Fruit fly (Drosophila melanogaster) whole organism, embryonic: ENCODE results near the gene cni.

Experiments
- Ada2b ChIP-seq: fragments of 200-800 bp; sonication (Bioruptor generic); IDR thresholded peaks from 2 replicates; pipeline ENCODE4 v1.3.6; 2022; ENCODE audit warnings: missing biosample characterization, missing genetic modification characterization
- BEAF-32 ChIP-seq: fragments of 200-800 bp; sonication (Bioruptor generic); optimal IDR thresholded peaks from 3 replicates; lab custom pipeline; 2017; ENCODE audit warnings: missing biosample characterization, missing genetic modification characterization, mild to moderate bottlenecking, moderate library complexity, missing genetic modification reagents
- Bgb ChIP-seq: fragments of 200-800 bp; sonication (Bioruptor generic); IDR thresholded peaks from 2 replicates; pipeline ENCODE4 v1.3.6; 2022; ENCODE audit warnings: missing biosample characterization, missing genetic modification characterization; ENCODE audit not compliant: partially characterized antibody
- CG10267 ChIP-seq: fragments of 200-800 bp; sonication (Bioruptor generic); optimal IDR thresholded peaks from 2 replicates; lab custom pipeline; 2018; ENCODE audit warnings: missing biosample characterization, mild to moderate bottlenecking, missing genetic modification characterization, moderate library complexity
- CG10366 ChIP-seq: fragments of 200-800 bp; sonication (Bioruptor generic); IDR thresholded peaks from 2 replicates; pipeline ENCODE4 v1.3.6; 2022; ENCODE audit warnings: missing biosample characterization, missing genetic modification characterization
- CG12104 ChIP-seq: fragments of 200-800 bp; sonication (Bioruptor generic); optimal IDR thresholded peaks from 3 replicates; lab custom pipeline; 2016; ENCODE audit warnings: missing biosample characterization, missing genetic modification characterization
- CG12659 ChIP-seq: fragments of 200-800 bp; sonication (Bioruptor generic); optimal IDR thresholded peaks from 3 replicates; lab custom pipeline; 2017; ENCODE audit warnings: mild to moderate bottlenecking, missing biosample characterization, missing genetic modification reagents, missing genetic modification characterization
- CG13287 ChIP-seq: fragments of 200-800 bp; sonication (Bioruptor generic); IDR thresholded peaks from 2 replicates; pipeline ENCODE4 v1.3.6; 2022; ENCODE audit warnings: missing biosample characterization, missing genetic modification characterization; ENCODE audit not compliant: partially characterized antibody
- CG15011 ChIP-seq: fragments of 200-800 bp; sonication (Bioruptor generic); optimal IDR thresholded peaks from 3 replicates; lab custom pipeline; 2018; ENCODE audit warnings: missing biosample characterization, mild to moderate bottlenecking, missing genetic modification characterization
- CG1529 ChIP-seq: fragments of 200-800 bp; sonication (Bioruptor generic); optimal IDR thresholded peaks from 3 replicates; lab custom pipeline; 2018; ENCODE audit warnings: missing biosample characterization, missing genetic modification characterization
- CG17361 ChIP-seq: fragments of 200-800 bp; sonication (Bioruptor generic); IDR thresholded peaks from 3 replicates; pipeline ENCODE4 v1.3.6; 2022; ENCODE audit warnings: missing biosample characterization, missing genetic modification characterization
- CG17568 ChIP-seq: fragments of 200-800 bp; sonication (Bioruptor generic); optimal IDR thresholded peaks from 2 replicates; lab custom pipeline; 2018; ENCODE audit warnings: missing biosample characterization, mild to moderate bottlenecking, missing genetic modification characterization, moderate library complexity
- CG17802 ChIP-seq: fragments of 200-800 bp; sonication (Bioruptor generic); optimal IDR thresholded peaks from 2 replicates; lab custom pipeline; 2018; ENCODE audit warnings: missing biosample characterization, mild to moderate bottlenecking, missing genetic modification characterization, moderate library complexity
- CG1792 ChIP-seq: fragments of 200-800 bp; sonication (Bioruptor generic); optimal IDR thresholded peaks from 2 replicates; lab custom pipeline; 2016; ENCODE audit warnings: missing biosample characterization, missing genetic modification characterization
- CG18011 ChIP-seq: fragments of 200-800 bp; sonication (Bioruptor generic); optimal IDR thresholded peaks from 2 replicates; lab custom pipeline; 2017; ENCODE audit warnings: missing biosample characterization, missing genetic modification characterization, mild to moderate bottlenecking, moderate library complexity, missing genotype
- CG30431 ChIP-seq: fragments of 200-800 bp; sonication (Bioruptor generic); optimal IDR thresholded peaks from 2 replicates; lab custom pipeline; 2017; ENCODE audit warnings: missing biosample characterization, missing genetic modification characterization
- CG32772 ChIP-seq: fragments of 200-800 bp; sonication (Bioruptor generic); IDR thresholded peaks from 2 replicates; pipeline ENCODE4 v1.3.6; 2022; ENCODE audit warnings: missing biosample characterization, missing genetic modification characterization
- CG34376 ChIP-seq: fragments of 200-800 bp; sonication (Bioruptor generic); optimal IDR thresholded peaks from 2 replicates; lab custom pipeline; 2018; ENCODE audit warnings: missing biosample characterization, mild to moderate bottlenecking, missing genetic modification characterization
- CG4404 ChIP-seq: fragments of 200-800 bp; sonication (Bioruptor generic); IDR thresholded peaks from 2 replicates; pipeline ENCODE4 v1.3.6; 2022; ENCODE audit warnings: missing biosample characterization, missing genetic modification characterization
- CG5953 ChIP-seq: fragments of 200-800 bp; sonication (Bioruptor generic); IDR thresholded peaks from 2 replicates; pipeline ENCODE4 v1.3.6; 2022; ENCODE audit warnings: missing biosample characterization, missing genetic modification characterization
- CG8924 ChIP-seq: fragments of 200-800 bp; optimal IDR thresholded peaks from 3 replicates; lab custom pipeline; 2019; ENCODE audit warnings: missing biosample characterization, mild to moderate bottlenecking, missing genetic modification characterization, moderate library complexity
- D ChIP-seq, 2 experiments: fragments of 200-800 bp in 1 of 2; fragments of >200 bp in 1 of 2; sonication (Bioruptor generic) in 1 of 2; optimal IDR thresholded peaks; 2 replicates in 1 of 2; 3 replicates in 1 of 2; lab custom pipeline; 2017; ENCODE audit warnings: mild to moderate bottlenecking in 1 of 2, missing biosample characterization in 1 of 2, missing genetic modification characterization in 1 of 2, missing genetic modification reagents in 1 of 2
- Dref ChIP-seq: fragments of 200-800 bp; sonication (Bioruptor generic); IDR thresholded peaks from 2 replicates; pipeline ENCODE4 v1.3.6; 2022; ENCODE audit warnings: missing biosample characterization, missing genetic modification characterization
- H15 ChIP-seq: fragments of 200-800 bp; sonication (Bioruptor generic); IDR thresholded peaks from 3 replicates; pipeline ENCODE4 v1.3.6; 2022; ENCODE audit warnings: missing biosample characterization, missing genetic modification characterization
- Hr78 ChIP-seq, 2 experiments: fragments of 200-800 bp in 1 of 2; fragments of >200 bp in 1 of 2; sonication (Bioruptor generic) in 1 of 2; optimal IDR thresholded peaks; 2 replicates each; lab custom pipeline; 2017 to 2019; ENCODE audit warnings: missing biosample characterization in 2 of 2, missing genetic modification characterization in 2 of 2, mild to moderate bottlenecking in 1 of 2, moderate library complexity in 1 of 2
- NC2β ChIP-seq: fragments of 200-800 bp; sonication (Bioruptor generic); optimal IDR thresholded peaks from 2 replicates; lab custom pipeline; 2016; ENCODE audit warnings: missing biosample characterization, missing genetic modification characterization
- Neu2 ChIP-seq: fragments of 200-800 bp; sonication (Bioruptor generic); optimal IDR thresholded peaks from 3 replicates; lab custom pipeline; 2016; ENCODE audit warnings: missing biosample characterization, missing genetic modification characterization, borderline replicate concordance
- Nf-YA ChIP-seq: fragments of 200-800 bp; sonication (Bioruptor generic); IDR thresholded peaks from 2 replicates; pipeline ENCODE4 v1.3.6; 2022; ENCODE audit warnings: missing biosample characterization, missing genetic modification characterization
- NfI ChIP-seq: fragments of 200-800 bp; sonication (Bioruptor generic); optimal IDR thresholded peaks from 3 replicates; lab custom pipeline; 2018; ENCODE audit warnings: missing biosample characterization, mild to moderate bottlenecking, missing genetic modification characterization, moderate library complexity
- Ptx1 ChIP-seq: fragments of 200-800 bp; sonication (Bioruptor generic); IDR thresholded peaks from 2 replicates; pipeline ENCODE4 v1.3.6; 2022; ENCODE audit warnings: missing biosample characterization, missing genetic modification characterization
- Usf ChIP-seq: fragments of 200-800 bp; sonication (Bioruptor generic); optimal IDR thresholded peaks from 2 replicates; lab custom pipeline; 2017; ENCODE audit warnings: missing genotype, missing biosample characterization, missing genetic modification characterization
- Xbp1 ChIP-seq: fragments of 200-800 bp; sonication (Bioruptor generic); optimal IDR thresholded peaks from 3 replicates; lab custom pipeline; 2016; ENCODE audit warnings: missing biosample characterization, mild to moderate bottlenecking, missing genetic modification characterization
- ase ChIP-seq: fragments of 200-800 bp; sonication (Bioruptor generic); IDR thresholded peaks from 3 replicates; pipeline ENCODE4 v1.3.6; 2022; ENCODE audit warnings: missing biosample characterization, missing genetic modification characterization
- ato ChIP-seq: fragments of 200-800 bp; sonication (Bioruptor generic); IDR thresholded peaks from 2 replicates; pipeline ENCODE4 v1.3.6; 2022; ENCODE audit warnings: missing biosample characterization, missing genetic modification characterization; ENCODE audit not compliant: partially characterized antibody
- dati ChIP-seq: fragments of 200-800 bp; sonication (Bioruptor generic); IDR thresholded peaks from 2 replicates; pipeline ENCODE4 v1.3.6; 2022; ENCODE audit warnings: missing biosample characterization, missing genetic modification characterization
- dimm ChIP-seq: fragments of 200-800 bp; sonication (Bioruptor generic); IDR thresholded peaks from 2 replicates; pipeline ENCODE4 v1.3.6; 2022; ENCODE audit warnings: missing biosample characterization, missing genetic modification characterization
- exex ChIP-seq: fragments of 200-800 bp; sonication (Bioruptor generic); optimal IDR thresholded peaks from 4 replicates; lab custom pipeline; 2018; ENCODE audit warnings: missing biosample characterization, mild to moderate bottlenecking, missing genetic modification characterization, moderate library complexity
- grn ChIP-seq: fragments of 200-800 bp; sonication (Bioruptor generic); optimal IDR thresholded peaks from 3 replicates; lab custom pipeline; 2017; ENCODE audit warnings: missing biosample characterization, missing genetic modification characterization
- gsb-n ChIP-seq: fragments of 200-800 bp; sonication (Bioruptor generic); optimal IDR thresholded peaks from 3 replicates; lab custom pipeline; 2018; ENCODE audit warnings: missing biosample characterization, mild to moderate bottlenecking, missing genetic modification characterization
- inv ChIP-seq: fragments of 200-800 bp; sonication (Bioruptor generic); IDR thresholded peaks from 2 replicates; pipeline ENCODE4 v1.3.6; 2022; ENCODE audit warnings: missing biosample characterization, missing genetic modification characterization; ENCODE audit not compliant: partially characterized antibody
- lilli ChIP-seq: fragments of 200-800 bp; sonication (Bioruptor generic); optimal IDR thresholded peaks from 3 replicates; lab custom pipeline; 2016; ENCODE audit warnings: missing biosample characterization, missing genetic modification characterization
- nau ChIP-seq: fragments of 200-800 bp; sonication (Bioruptor generic); optimal IDR thresholded peaks from 3 replicates; lab custom pipeline; 2017; ENCODE audit warnings: missing biosample characterization, mild to moderate bottlenecking, missing genetic modification characterization, missing genetic modification reagents
- prd ChIP-seq, 3 experiments: fragments of >200 bp in 2 of 3; fragments of 200-800 bp in 1 of 3; sonication (Bioruptor generic) in 1 of 3; optimal IDR thresholded peaks in 2 of 3; IDR thresholded peaks in 1 of 3; 2 replicates in 2 of 3; 3 replicates in 1 of 3; pipeline versions ENCODE4 v1.3.6 to Lab custom; 2017 to 2022; ENCODE audit warnings: missing biosample characterization in 1 of 3, missing genetic modification characterization in 1 of 3
- pum ChIP-seq: fragments of 200-800 bp; sonication (Bioruptor generic); optimal IDR thresholded peaks from 2 replicates; lab custom pipeline; 2016; ENCODE audit warnings: missing biosample characterization, missing genetic modification characterization
- ranshi ChIP-seq: fragments of 200-800 bp; sonication (Bioruptor generic); IDR thresholded peaks from 2 replicates; pipeline ENCODE4 v1.3.6; 2022; ENCODE audit warnings: missing biosample characterization, missing genetic modification characterization
- sim ChIP-seq: fragments of 200-800 bp; sonication (Bioruptor generic); IDR thresholded peaks from 2 replicates; pipeline ENCODE4 v1.3.6; 2022; ENCODE audit warnings: missing biosample characterization, missing genetic modification characterization
- sqz ChIP-seq: fragments of 200-800 bp; sonication (Bioruptor generic); optimal IDR thresholded peaks from 3 replicates; lab custom pipeline; 2018; ENCODE audit warnings: missing biosample characterization, mild to moderate bottlenecking, missing genetic modification characterization
- ttk ChIP-seq: fragments of 200-800 bp; sonication (Bioruptor generic); IDR thresholded peaks from 2 replicates; pipeline ENCODE4 v2.1.2; 2022; ENCODE audit warnings: missing biosample characterization, missing genetic modification characterization
- zen2 ChIP-seq: fragments of 200-800 bp; sonication (Bioruptor generic); IDR thresholded peaks from 3 replicates; pipeline ENCODE4 v1.3.6; 2022; ENCODE audit warnings: missing biosample characterization, missing genetic modification characterization; ENCODE audit not compliant: partially characterized antibody

The cni gene

dm6 chr2L:16302773-16303279, 7.7 kb downstream of the cni start, which contains the start of gene GMF (continued):
- TF ChIP-seq CG8924 (peak; percentile 62), Nf-YA (GFP tag; lab: Robert Waterston, UW) (no peak), ase (GFP tag; lab: Robert Waterston, UW) (no peak), CG1792 (no peak), Bgb (GFP tag; lab: Robert Waterston, UW) (no peak), H15 (GFP tag; lab: Robert Waterston, UW) (no peak), D (optimal IDR thresholded peaks at IDR 0.05; lab: Kevin White, UChicago) (no peak), D (GFP tag; optimal IDR thresholded peaks at IDR 0.05; lab: Kevin White, UChicago) (no peak), NfI (GFP tag; lab: Kevin White, UChicago) (no peak), BEAF-32 (peak; percentile 67), CG34376 (GFP tag; lab: Kevin White, UChicago) (no peak), CG17802 (tag; lab: Kevin White, UChicago) (no peak), prd (optimal IDR thresholded peaks at IDR 0.05; lab: Kevin White, UChicago) (no peak), prd (GFP tag; IDR thresholded peaks at IDR 0.05; lab: Robert Waterston, UW) (no peak), Usf (GFP tag; lab: Kevin White, UChicago) (no peak), CG15011 (GFP tag; lab: Kevin White, UChicago) (no peak), Hr78 (GFP tag; optimal IDR thresholded peaks at IDR 0.05; lab: Kevin White, UChicago) (no peak), CG4404 (GFP tag; lab: Robert Waterston, UW) (no peak), CG17361 (GFP tag; lab: Robert Waterston, UW) (peak; percentile 78; the same call in 2 of the 3 replicates), gsb-n (tag; lab: Kevin White, UChicago) (peak; percentile 48), NC2β (GFP tag; lab: Kevin White, UChicago) (peak; percentile 38), sim (GFP tag; lab: Robert Waterston, UW) (no peak), CG12659 (GFP tag; lab: Kevin White, UChicago) (peak; percentile 67), CG1529 (GFP tag; lab: Kevin White, UChicago) (no peak), CG32772 (GFP tag; lab: Robert Waterston, UW) (no peak), CG12104 (GFP tag; lab: Kevin White, UChicago) (no peak), inv (no peak), Xbp1 (GFP tag; lab: Kevin White, UChicago) (peak; percentile 43), Ada2b (no peak), ranshi (GFP tag; lab: Robert Waterston, UW) (no peak), CG13287 (GFP tag; lab: Robert Waterston, UW) (0 out of 2 replicates have a peak, but pooled peaks have one; percentile 25), sqz (no peak), zen2 (no peak), pum (no peak), Ptx1 (GFP tag; lab: Robert Waterston, UW) (0 out of 2 replicates have a peak, but pooled peaks have one; percentile 25), CG10366 (GFP tag; lab: Robert Waterston, UW) (no peak), dati (GFP tag; lab: Robert Waterston, UW) (no peak), CG17568 (no peak), CG10267 (tag; lab: Kevin White, UChicago) (peak; percentile 97), CG5953 (GFP tag; lab: Robert Waterston, UW) (no peak), exex (tag; lab: Kevin White, UChicago) (peak; percentile 41), dimm (GFP tag; lab: Robert Waterston, UW) (no peak), Dref (GFP tag; lab: Robert Waterston, UW) (no peak), CG30431 (GFP tag; lab: Kevin White, UChicago) (no peak), ato (GFP tag; lab: Robert Waterston, UW) (no peak), nau (no peak), grn (peak; percentile 50), Neu2 (GFP tag; lab: Kevin White, UChicago) (no peak), lilli (GFP tag; lab: Kevin White, UChicago) (peak; percentile 45), ttk (GFP tag; lab: Robert Waterston, UW) (no peak), CG18011 (no peak)
